Worm (Caenorhabditis elegans): ENCODE data around the gene C07G2.5.

The C07G2.5 gene

DNA sequence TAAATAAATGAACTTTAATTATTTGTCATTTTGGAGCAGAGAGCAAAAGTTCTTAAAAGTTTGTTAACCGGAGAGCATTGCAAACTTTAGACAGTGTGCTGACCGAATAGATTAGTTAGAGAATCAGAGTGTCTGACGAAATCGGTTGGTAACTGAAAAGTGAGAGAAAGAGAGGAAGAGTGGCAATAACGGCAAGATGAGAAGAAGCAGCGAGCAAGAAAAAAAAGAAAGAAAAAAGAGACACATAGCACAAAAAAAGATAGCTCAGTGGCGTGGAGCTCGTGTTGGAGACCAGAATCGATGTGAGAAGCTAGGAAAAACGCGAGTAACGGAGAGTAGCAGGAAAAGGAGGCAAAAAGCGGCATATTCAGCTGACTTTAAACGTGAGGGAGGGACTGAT lies 5.5 kb upstream of the C07G2.5 start (continued):
- TF ChIP-seq F37D6.2 (tag; optimal IDR thresholded peaks at IDR 0.05) (peak; percentile 6), nhr-76 (tag; optimal IDR thresholded peaks at IDR 0.05) (no peak), ztf-7 (tag; optimal IDR thresholded peaks at IDR 0.05) (no peak), ceh-20 (GFP tag; IDR thresholded peaks at IDR 0.05) (no peak), mxl-3 (GFP tag; optimal IDR thresholded peaks at IDR 0.05) (peak; percentile 3), rbr-2 (tag; optimal IDR thresholded peaks at IDR 0.05) (peak; percentile 46), ama-1 (optimal IDR thresholded peaks at IDR 0.05) (peak; percentile 78), T26A8.4 (GFP tag; IDR thresholded peaks at IDR 0.05) (no peak), daf-16 (GFP tag; optimal IDR thresholded peaks at IDR 0.05) (no peak), daf-16 (tag; optimal IDR thresholded peaks at IDR 0.05) (no peak), mdt-29 (GFP tag; IDR thresholded peaks at IDR 0.05) (no peak), snpc-1.2 (GFP tag; IDR thresholded peaks at IDR 0.05) (no peak), nhr-237 (tag; optimal IDR thresholded peaks at IDR 0.05) (no peak), duxl-1 (tag; optimal IDR thresholded peaks at IDR 0.05; ENCODE audit: poor library complexity) (no peak), cey-2 (tag; optimal IDR thresholded peaks at IDR 0.05; ENCODE audit: borderline replicate concordance, insufficient read depth) (no peak), dmd-6 (GFP tag; IDR thresholded peaks at IDR 0.05) (peak; percentile 55), mes-2 (tag; optimal IDR thresholded peaks at IDR 0.05; ENCODE audit: poor library complexity, severe bottlenecking) (peak; percentile 32), nhr-48 (tag; optimal IDR thresholded peaks at IDR 0.05) (peak; percentile 21), hif-1 (tag; optimal IDR thresholded peaks at IDR 0.05) (peak in 1 of 2 experiments; percentile 28), hlh-11 (tag; optimal IDR thresholded peaks at IDR 0.05) (peak; percentile 51), lin-15B (tag; optimal IDR thresholded peaks at IDR 0.05) (no peak), hmg-1.1 (GFP tag; IDR thresholded peaks at IDR 0.05) (peak; percentile 47), lim-7 (GFP tag; IDR thresholded peaks at IDR 0.05) (no peak), Y105C5A.15 (GFP tag; IDR thresholded peaks at IDR 0.05) (no peak)

DNA sequence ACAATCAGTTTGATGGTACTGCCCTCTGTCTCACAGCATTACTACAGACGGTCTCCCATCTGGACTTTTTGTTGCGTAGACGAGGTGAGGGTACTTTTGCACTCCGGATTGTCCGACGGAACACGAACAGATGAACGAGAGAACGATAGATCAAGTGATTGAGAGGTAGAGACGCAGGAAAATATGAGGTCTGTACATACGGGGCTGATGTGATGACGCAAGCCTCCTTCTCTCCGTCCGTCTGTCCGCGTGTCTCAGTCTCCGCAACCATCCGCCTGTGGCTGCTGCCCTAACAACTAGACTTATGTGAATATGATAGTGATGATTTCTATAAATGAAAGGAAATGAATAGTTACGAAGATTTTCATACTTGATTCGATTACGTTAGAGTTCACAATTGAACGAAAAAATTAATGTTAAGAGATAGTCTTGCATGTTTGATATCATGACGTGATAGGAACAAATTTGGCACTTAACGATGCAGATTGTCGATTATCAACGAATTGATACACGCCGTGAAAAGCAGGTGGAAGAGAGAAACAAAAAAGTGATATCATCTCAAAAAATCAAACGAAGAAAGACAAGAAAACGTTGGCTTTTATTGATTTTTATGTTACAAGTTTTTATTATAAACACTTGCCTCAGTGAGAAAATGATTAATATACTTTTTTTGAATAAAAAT lies 3.9 kb upstream of the C07G2.5 start:
- TF ChIP-seq fkh-10 (GFP tag; optimal IDR thresholded peaks at IDR 0.05), result no peak
- TF ChIP-seq Y5F2A.4 (GFP tag; optimal IDR thresholded peaks at IDR 0.05), result no peak
- TF ChIP-seq daf-16 (GFP tag; optimal IDR thresholded peaks at IDR 0.05), result no peak
- TF ChIP-seq daf-16 (tag; optimal IDR thresholded peaks at IDR 0.05), result peak; percentile 57
- TF ChIP-seq php-3 (GFP tag; IDR thresholded peaks at IDR 0.05), result no peak
- TF ChIP-seq lin-29 (GFP tag; IDR thresholded peaks at IDR 0.05), result no peak
- no peak for TF ChIP-seq jun-1 (tag; optimal IDR thresholded peaks at IDR 0.05)
- no peak for TF ChIP-seq zip-2 (tag; optimal IDR thresholded peaks at IDR 0.05)
- TF ChIP-seq madf-5 (GFP tag; IDR thresholded peaks at IDR 0.05), result no peak
- no peak for TF ChIP-seq egl-27 (tag; optimal IDR thresholded peaks at IDR 0.05)
- TF ChIP-seq spr-1 (tag; optimal IDR thresholded peaks at IDR 0.05), result no peak
- no peak for TF ChIP-seq nhr-77 (tag; optimal IDR thresholded peaks at IDR 0.05)
- TF ChIP-seq Y75B8A.6 (GFP tag; IDR thresholded peaks at IDR 0.05), result no peak
- TF ChIP-seq ceh-62 (tag; optimal IDR thresholded peaks at IDR 0.05), result no peak
- no peak for TF ChIP-seq ceh-28 (tag; optimal IDR thresholded peaks at IDR 0.05)
- no peak for TF ChIP-seq F10B5.3 (tag; optimal IDR thresholded peaks at IDR 0.05)
- peak; percentile 48 for TF ChIP-seq hlh-30 (tag; optimal IDR thresholded peaks at IDR 0.05; ENCODE audit: insufficient read depth)
- no peak for TF ChIP-seq ztf-7 (tag; optimal IDR thresholded peaks at IDR 0.05)
- TF ChIP-seq daf-8 (GFP tag; IDR thresholded peaks at IDR 0.05), result no peak
- TF ChIP-seq ceh-44 (GFP tag; IDR thresholded peaks at IDR 0.05), result no peak
- no peak for TF ChIP-seq mdt-29 (GFP tag; IDR thresholded peaks at IDR 0.05)
- TF ChIP-seq sdz-12 (GFP tag; optimal IDR thresholded peaks at IDR 0.05), result no peak
- TF ChIP-seq saeg-2 (GFP tag; IDR thresholded peaks at IDR 0.05), result no peak
- TF ChIP-seq hif-1 (tag; optimal IDR thresholded peaks at IDR 0.05), result no peak
- no peak for TF ChIP-seq ZK546.5 (tag; optimal IDR thresholded peaks at IDR 0.05)
- no peak for TF ChIP-seq R02D3.7 (tag; optimal IDR thresholded peaks at IDR 0.05)
- TF ChIP-seq snpc-1.2 (GFP tag; IDR thresholded peaks at IDR 0.05), result no peak
- TF ChIP-seq mep-1 (tag; optimal IDR thresholded peaks at IDR 0.05), result no peak
- TF ChIP-seq Y48G9A.11 (GFP tag; IDR thresholded peaks at IDR 0.05), result no peak
- no peak for TF ChIP-seq unc-62 (GFP tag; optimal IDR thresholded peaks at IDR 0.05 in 1 of 2)
- TF ChIP-seq unc-62 (tag; optimal IDR thresholded peaks at IDR 0.05), result no peak
- TF ChIP-seq lir-3 (tag; optimal IDR thresholded peaks at IDR 0.05), result no peak

Data from whole organism, L4 larva.